Fruit fly (Drosophila melanogaster) whole organism, prepupa: ENCODE measurements around the gene CG34253.

Experiments used
- Blimp-1 ChIP-seq: fragments of 200-800 bp; sonication (Bioruptor generic); optimal IDR thresholded peaks from 3 replicates; lab custom pipeline; 2017; ENCODE audit warnings: missing biosample characterization, missing genetic modification characterization, mild to moderate bottlenecking, moderate library complexity, missing genetic modification reagents
- CG10631 ChIP-seq: fragments of 200-800 bp; sonication (Bioruptor generic); optimal IDR thresholded peaks from 2 replicates; lab custom pipeline; 2016; ENCODE audit warnings: missing biosample characterization, missing genetic modification characterization
- CG10669 ChIP-seq: fragments of 200-800 bp; sonication (Bioruptor generic); optimal IDR thresholded peaks from 3 replicates; lab custom pipeline; 2018; ENCODE audit warnings: missing biosample characterization, mild to moderate bottlenecking, missing genetic modification characterization, moderate library complexity
- CG11902 ChIP-seq: fragments of 200-800 bp; sonication (Bioruptor generic); optimal IDR thresholded peaks from 3 replicates; lab custom pipeline; 2016; ENCODE audit warnings: missing biosample characterization, missing genetic modification characterization
- CG1621 ChIP-seq: fragments of 200-800 bp; sonication (Bioruptor generic); optimal IDR thresholded peaks from 3 replicates; lab custom pipeline; 2018; ENCODE audit warnings: missing biosample characterization, mild to moderate bottlenecking, missing genetic modification characterization
- CG16779 ChIP-seq: fragments of 200-800 bp; sonication (Bioruptor generic); optimal IDR thresholded peaks from 3 replicates; lab custom pipeline; 2017; ENCODE audit warnings: missing biosample characterization, mild to moderate bottlenecking, missing genetic modification characterization
- CG3032 ChIP-seq: fragments of 200-800 bp; optimal IDR thresholded peaks from 2 replicates; lab custom pipeline; 2019; ENCODE audit warnings: missing biosample characterization, mild to moderate bottlenecking, missing genetic modification characterization, moderate library complexity
- CG31627 ChIP-seq: fragments of 200-800 bp; sonication (Bioruptor generic); optimal IDR thresholded peaks from 3 replicates; lab custom pipeline; 2016; ENCODE audit warnings: missing biosample characterization, missing genetic modification characterization
- CG32006 ChIP-seq: fragments of 200-800 bp; sonication (Bioruptor generic); optimal IDR thresholded peaks from 3 replicates; lab custom pipeline; 2017; ENCODE audit warnings: missing biosample characterization, mild to moderate bottlenecking, missing genetic modification characterization
- CG3919 ChIP-seq: fragments of 200-800 bp; sonication (Bioruptor generic); optimal IDR thresholded peaks from 3 replicates; lab custom pipeline; 2016; ENCODE audit warnings: missing biosample characterization, missing genetic modification characterization
- CG4318 ChIP-seq: fragments of 200-800 bp; sonication (Bioruptor generic); optimal IDR thresholded peaks from 3 replicates; lab custom pipeline; 2017; ENCODE audit warnings: missing biosample characterization, mild to moderate bottlenecking, missing genetic modification characterization
- CG6163 ChIP-seq: fragments of 200-800 bp; sonication (Bioruptor generic); IDR thresholded peaks from 3 replicates; pipeline ENCODE4 v1.3.6; 2022; ENCODE audit warnings: missing biosample characterization, missing genetic modification characterization
- CG6276 ChIP-seq: fragments of 200-800 bp; sonication (Bioruptor generic); optimal IDR thresholded peaks from 2 replicates; lab custom pipeline; 2017; ENCODE audit warnings: missing biosample characterization, mild to moderate bottlenecking, missing genetic modification characterization
- CG6808 ChIP-seq: fragments of 200-800 bp; sonication (Bioruptor generic); optimal IDR thresholded peaks from 3 replicates; lab custom pipeline; 2017; ENCODE audit warnings: missing biosample characterization, missing genetic modification characterization, mild to moderate bottlenecking, moderate library complexity, missing genetic modification reagents
- CG6854 ChIP-seq: fragments of 200-800 bp; sonication (Bioruptor generic); optimal IDR thresholded peaks from 2 replicates; lab custom pipeline; 2017; ENCODE audit warnings: missing biosample characterization, mild to moderate bottlenecking, missing genetic modification characterization
- CG7368 ChIP-seq: fragments of 200-800 bp; sonication (Bioruptor generic); optimal IDR thresholded peaks from 3 replicates; lab custom pipeline; 2016; ENCODE audit warnings: missing biosample characterization, missing genetic modification characterization
- CG8119 ChIP-seq: fragments of 200-800 bp; sonication (Bioruptor generic); IDR thresholded peaks from 3 replicates; pipeline ENCODE4 v1.3.6; 2022; ENCODE audit warnings: missing biosample characterization, missing genetic modification characterization
- CG8319 ChIP-seq: fragments of 200-800 bp; sonication (Bioruptor generic); optimal IDR thresholded peaks from 3 replicates; lab custom pipeline; 2016; ENCODE audit warnings: missing biosample characterization, missing genetic modification characterization
- CG8632 ChIP-seq: fragments of 200-800 bp; sonication (Bioruptor generic); optimal IDR thresholded peaks from 3 replicates; lab custom pipeline; 2016; ENCODE audit warnings: missing biosample characterization, missing genetic modification characterization
- CG9139 ChIP-seq: fragments of 200-800 bp; sonication (Bioruptor generic); optimal IDR thresholded peaks from 3 replicates; lab custom pipeline; 2017; ENCODE audit warnings: missing biosample characterization, mild to moderate bottlenecking, missing genetic modification characterization
- Eip78C ChIP-seq: fragments of 200-800 bp; sonication (Bioruptor generic); peaks from one replicate; lab custom pipeline; 2016; ENCODE audit warnings: missing biosample characterization, missing genetic modification characterization
- Ets21C ChIP-seq: fragments of 200-800 bp; sonication (Bioruptor generic); optimal IDR thresholded peaks from 3 replicates; lab custom pipeline; 2016; ENCODE audit warnings: missing biosample characterization, missing genetic modification characterization
- Gug ChIP-seq: fragments of 200-800 bp; sonication (Bioruptor generic); IDR thresholded peaks from 2 replicates; pipeline ENCODE4 v1.3.6; 2022; ENCODE audit warnings: missing biosample characterization, missing genetic modification characterization
- Hr38 ChIP-seq: sonication (Bioruptor generic); optimal IDR thresholded peaks from 2 replicates; lab custom pipeline; 2016; ENCODE audit warnings: missing biosample characterization, missing genetic modification characterization
- Hr39 ChIP-seq: fragments of 200-800 bp; sonication (Bioruptor generic); optimal IDR thresholded peaks from 2 replicates; lab custom pipeline; 2016; ENCODE audit warnings: missing biosample characterization, missing genetic modification characterization
- Hr4 ChIP-seq: fragments of 200-800 bp; sonication (Bioruptor generic); optimal IDR thresholded peaks from 3 replicates; lab custom pipeline; 2016; ENCODE audit warnings: missing biosample characterization, missing genetic modification characterization
- Met ChIP-seq: fragments of 200-800 bp; sonication (Bioruptor generic); optimal IDR thresholded peaks from 3 replicates; lab custom pipeline; 2016; ENCODE audit warnings: missing biosample characterization, missing genetic modification characterization
- Smox ChIP-seq: fragments of 200-800 bp; sonication (Bioruptor generic); optimal IDR thresholded peaks from 3 replicates; lab custom pipeline; 2016; ENCODE audit warnings: missing biosample characterization, missing genetic modification characterization
- Sox102F ChIP-seq: fragments of 200-800 bp; sonication (Bioruptor generic); optimal IDR thresholded peaks from 2 replicates; lab custom pipeline; 2016; ENCODE audit warnings: missing biosample characterization, mild to moderate bottlenecking, missing genetic modification characterization
- Sox14 ChIP-seq: fragments of 200-800 bp; sonication (Bioruptor generic); optimal IDR thresholded peaks from 3 replicates; lab custom pipeline; 2016; ENCODE audit warnings: missing biosample characterization, missing genetic modification characterization
- Sox15 ChIP-seq: fragments of 200-800 bp; sonication (Bioruptor generic); optimal IDR thresholded peaks from 3 replicates; lab custom pipeline; 2016; ENCODE audit warnings: missing biosample characterization, missing genetic modification characterization
- achi ChIP-seq: fragments of 200-800 bp; sonication (Bioruptor generic); optimal IDR thresholded peaks from 3 replicates; lab custom pipeline; 2016; ENCODE audit warnings: missing biosample characterization, missing genetic modification characterization
- acj6 ChIP-seq: fragments of 200-800 bp; sonication (Bioruptor generic); optimal IDR thresholded peaks from 3 replicates; lab custom pipeline; 2016; ENCODE audit warnings: missing biosample characterization, missing genetic modification characterization
- dac ChIP-seq: fragments of 200-800 bp; sonication (Bioruptor generic); optimal IDR thresholded peaks from 2 replicates; lab custom pipeline; 2017; ENCODE audit warnings: missing biosample characterization, mild to moderate bottlenecking, missing genetic modification characterization
- dsx ChIP-seq: fragments of 200-800 bp; optimal IDR thresholded peaks from 3 replicates; lab custom pipeline; 2019; ENCODE audit warnings: missing biosample characterization, mild to moderate bottlenecking, missing genetic modification characterization, moderate library complexity; ENCODE audit not compliant: poor library complexity, severe bottlenecking
- esn ChIP-seq: fragments of 200-800 bp; sonication (Bioruptor generic); optimal IDR thresholded peaks from 2 replicates; lab custom pipeline; 2016; ENCODE audit warnings: missing biosample characterization, mild to moderate bottlenecking, missing genetic modification characterization, moderate library complexity
- fd59A ChIP-seq: fragments of 200-800 bp; sonication (Bioruptor generic); optimal IDR thresholded peaks from 2 replicates; lab custom pipeline; 2017; ENCODE audit warnings: missing biosample characterization, mild to moderate bottlenecking, missing genetic modification characterization, missing genetic modification reagents
- fd85E ChIP-seq: fragments of 200-800 bp; sonication (Bioruptor generic); optimal IDR thresholded peaks from 3 replicates; lab custom pipeline; 2016; ENCODE audit warnings: missing biosample characterization, missing genetic modification characterization
- fkh ChIP-seq: fragments of 200-800 bp; sonication (Bioruptor generic); optimal IDR thresholded peaks from 3 replicates; lab custom pipeline; 2017; ENCODE audit warnings: missing biosample characterization, mild to moderate bottlenecking, missing genetic modification characterization, moderate library complexity
- lz ChIP-seq: fragments of 200-800 bp; sonication (Bioruptor generic); optimal IDR thresholded peaks from 3 replicates; lab custom pipeline; 2016; ENCODE audit warnings: missing biosample characterization, missing genetic modification characterization
- net ChIP-seq: fragments of 200-800 bp; sonication (Bioruptor generic); optimal IDR thresholded peaks from 3 replicates; lab custom pipeline; 2016; ENCODE audit warnings: missing biosample characterization, missing genetic modification characterization
- spab ChIP-seq: fragments of 200-800 bp; sonication (Bioruptor generic); optimal IDR thresholded peaks from 2 replicates; lab custom pipeline; 2017; ENCODE audit warnings: missing biosample characterization, mild to moderate bottlenecking, missing genetic modification characterization, missing genetic modification reagents
- ss ChIP-seq, 2 experiments: fragments of 200-800 bp; sonication (Bioruptor generic); optimal IDR thresholded peaks; 2 replicates in 1 of 2; 3 replicates in 1 of 2; lab custom pipeline; 2017 to 2018; ENCODE audit warnings: mild to moderate bottlenecking in 2 of 2, missing biosample characterization in 2 of 2, missing genetic modification characterization in 2 of 2, moderate library complexity in 1 of 2
- svp ChIP-seq: fragments of 200-800 bp; sonication (Bioruptor generic); peaks from one replicate; lab custom pipeline; 2016; ENCODE audit warnings: missing biosample characterization, missing genetic modification characterization
- topi ChIP-seq: fragments of 200-800 bp; sonication (Bioruptor generic); optimal IDR thresholded peaks from 3 replicates; lab custom pipeline; 2016; ENCODE audit warnings: missing biosample characterization, missing genetic modification characterization
- vri ChIP-seq: fragments of 200-800 bp; sonication (Bioruptor generic); optimal IDR thresholded peaks from 3 replicates; lab custom pipeline; 2016; ENCODE audit warnings: missing biosample characterization, mild to moderate bottlenecking, missing genetic modification characterization

The CG34253 gene

DNA sequence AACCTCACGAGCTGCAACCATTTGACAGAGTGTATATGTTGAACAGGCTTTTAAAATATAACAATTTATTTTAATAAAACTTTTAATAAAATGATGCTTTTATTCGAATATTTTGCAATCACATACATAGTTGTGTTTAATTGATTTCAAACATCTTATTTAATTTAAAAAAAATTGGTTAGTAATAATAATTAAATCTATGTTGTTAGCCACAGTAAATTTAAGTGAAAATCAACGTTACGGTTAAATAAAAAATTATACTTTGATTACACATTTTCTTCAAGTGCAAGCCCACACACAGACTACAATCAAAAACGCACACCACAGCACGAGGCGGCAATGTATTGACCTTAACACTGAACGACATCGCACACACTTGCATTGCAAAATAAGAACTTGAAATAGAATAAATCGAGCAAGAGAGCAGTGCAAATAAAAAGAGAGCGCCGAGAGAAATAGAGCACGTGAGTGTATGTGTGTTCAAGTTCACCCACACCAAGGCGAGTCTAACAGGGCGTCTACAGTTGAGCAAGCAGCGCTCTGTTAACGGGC, 24.1 kb downstream of the CG34253 start (continued):
- TF ChIP-seq CG11902 (GFP tag; lab: Kevin White, UChicago) (no peak), Sox102F (peak; percentile 52), Sox15 (peak; percentile 18), Gug (GFP tag; lab: Robert Waterston, UW) (peak; percentile 80), Met (peak; percentile 48), lz (GFP tag; lab: Kevin White, UChicago) (no peak), Hr38 (GFP tag; lab: Kevin White, UChicago) (no peak), CG31627 (GFP tag; lab: Kevin White, UChicago) (peak; percentile 13), Smox (GFP tag; lab: Kevin White, UChicago) (peak; percentile 57), fkh (GFP tag; lab: Kevin White, UChicago) (peak; percentile 85), CG1621 (peak; percentile 82), dac (peak; percentile 48), CG8319 (GFP tag; lab: Kevin White, UChicago) (peak; percentile 13), CG9139 (peak; percentile 49), CG3032 (tag; lab: Kevin White, UChicago) (peak; percentile 82), CG6276 (GFP tag; lab: Kevin White, UChicago) (peak; percentile 65), spab (GFP tag; lab: Kevin White, UChicago) (peak; percentile 61)

dm6 chr3L:18061713-18062365, 25.3 kb downstream of the CG34253 start:
- TF ChIP-seq Hr39 (GFP tag; lab: Kevin White, UChicago) (no peak), CG3032 (tag; lab: Kevin White, UChicago) (peak; percentile 16), esn (GFP tag; lab: Kevin White, UChicago) (peak; percentile 30), spab (GFP tag; lab: Kevin White, UChicago) (peak; percentile 13), fd59A (GFP tag; lab: Kevin White, UChicago) (no peak), CG3919 (peak; percentile 0), acj6 (GFP tag; lab: Kevin White, UChicago) (no peak), fkh (GFP tag; lab: Kevin White, UChicago) (no peak), Smox (GFP tag; lab: Kevin White, UChicago) (no peak), CG9139 (peak; percentile 69), CG7368 (GFP tag; lab: Kevin White, UChicago) (no peak), CG10631 (GFP tag; lab: Kevin White, UChicago) (no peak), CG6276 (GFP tag; lab: Kevin White, UChicago) (peak; percentile 49), CG16779 (peak; percentile 32), Sox14 (GFP tag; lab: Kevin White, UChicago) (peak; percentile 8), achi (GFP tag; lab: Kevin White, UChicago) (no peak), vri (GFP tag; lab: Kevin White, UChicago) (peak; percentile 59), Ets21C (no peak), topi (GFP tag; lab: Kevin White, UChicago) (peak; percentile 7), CG6163 (peak; percentile 68; the same call in 2 of the 3 replicates), CG8119 (0 out of 3 replicates have a peak, but pooled peaks have one; percentile 33), CG32006 (GFP tag; lab: Kevin White, UChicago) (peak; percentile 25), svp (GFP tag; lab: Kevin White, UChicago) (peak; percentile 31), Hr4 (GFP tag; lab: Kevin White, UChicago) (no peak), CG10669 (GFP tag; lab: Kevin White, UChicago) (peak; percentile 32), fd85E (GFP tag; lab: Kevin White, UChicago) (no peak), CG8632 (GFP tag; lab: Kevin White, UChicago) (peak; percentile 25), CG4318 (GFP tag; lab: Kevin White, UChicago) (no peak), CG6808 (peak; percentile 64), CG1621 (peak; percentile 12), net (GFP tag; lab: Kevin White, UChicago) (peak; percentile 1), CG11902 (GFP tag; lab: Kevin White, UChicago) (no peak), ss (GFP tag; optimal IDR thresholded peaks at IDR 0.05; lab: Kevin White, UChicago) (peak; percentile 62 to 67), Hr38 (GFP tag; lab: Kevin White, UChicago) (no peak), dsx (GFP tag; lab: Kevin White, UChicago) (peak; percentile 51), Sox15 (no peak), Eip78C (GFP tag; lab: Kevin White, UChicago) (peak; percentile 28), Met (no peak), CG6854 (peak; percentile 81), Blimp-1 (GFP tag; lab: Kevin White, UChicago) (peak; percentile 98), CG8319 (GFP tag; lab: Kevin White, UChicago) (no peak), Sox102F (peak; percentile 67)
